Worm (Caenorhabditis elegans) whole organism, L4 larva: ENCODE results near the gene Y5F2A.4.

ENCODE experiments used
- F44E2.7 ChIP-seq: fragments of 200-800 bp; sonication (Bioruptor generic); IDR thresholded peaks from 2 replicates; pipeline ENCODE4 v2.1.2; 2022; ENCODE audit warnings: missing genetic modification characterization, missing compliant biosample characterization
- R02D3.7 ChIP-seq: fragments of 150-350 bp; sonication (generic microtip); optimal IDR thresholded peaks from 3 replicates; lab custom pipeline; 2014; ENCODE audit warnings: missing biosample characterization, missing genetic modification characterization
- T20F7.1 ChIP-seq: fragments of 200-800 bp; sonication (Bioruptor generic); optimal IDR thresholded peaks from 2 replicates; lab custom pipeline; 2018; ENCODE audit warnings: mild to moderate bottlenecking, missing genetic modification characterization, missing compliant biosample characterization
- Y75B8A.6 ChIP-seq: fragments of 200-800 bp; sonication (Bioruptor generic); IDR thresholded peaks from 2 replicates; pipeline ENCODE4 v1.3.6; 2022; ENCODE audit warnings: missing genetic modification reagents, missing genetic modification characterization, missing compliant biosample characterization
- ZK546.5 ChIP-seq, 2 experiments: sonication (generic microtip); optimal IDR thresholded peaks; 2 replicates each; lab custom pipeline; 2017; ENCODE audit warnings: missing biosample characterization in 2 of 2, missing genetic modification characterization in 2 of 2
- aha-1 ChIP-seq: fragments of 150-350 bp; peaks from one replicate; lab custom pipeline; 2014; ENCODE audit warnings: missing biosample characterization, missing genetic modification characterization
- ama-1 ChIP-seq: fragments of 150-350 bp; optimal IDR thresholded peaks from 2 replicates; lab custom pipeline; 2014; ENCODE audit warnings: inconsistent platforms, mixed read lengths
- arid-1 ChIP-seq: fragments of 200-800 bp; sonication (Bioruptor generic); conservative IDR thresholded peaks from 2 replicates; pipeline ENCODE4 v1.3.6; 2022; ENCODE audit warnings: missing genetic modification reagents, missing genetic modification characterization, missing compliant biosample characterization
- ceh-20 ChIP-seq: fragments of 200-800 bp; sonication (Bioruptor generic); IDR thresholded peaks from 2 replicates; pipeline ENCODE4 v1.3.6; 2022; ENCODE audit warnings: missing genetic modification reagents, missing genetic modification characterization, missing compliant biosample characterization
- ceh-28 ChIP-seq: fragments of 150-350 bp; optimal IDR thresholded peaks from 2 replicates; lab custom pipeline; 2014; ENCODE audit warnings: missing biosample characterization, missing genetic modification reagents, missing genetic modification characterization
- ceh-44 ChIP-seq: fragments of 200-800 bp; sonication (Bioruptor generic); IDR thresholded peaks from 2 replicates; pipeline ENCODE4 v1.3.6; 2022; ENCODE audit warnings: missing genetic modification reagents, missing genetic modification characterization, missing compliant biosample characterization
- cey-2 ChIP-seq: sonication (generic microtip); optimal IDR thresholded peaks from 3 replicates; lab custom pipeline; 2017; ENCODE audit warnings: missing genetic modification characterization, mild to moderate bottlenecking, missing compliant biosample characterization, antibody characterized with exemption, borderline replicate concordance; ENCODE audit not compliant: insufficient read depth
- ctbp-1 ChIP-seq: fragments of 200-800 bp; sonication (Bioruptor generic); IDR thresholded peaks from 2 replicates; pipeline ENCODE4 v1.3.6; 2022; ENCODE audit warnings: missing genetic modification reagents, missing genetic modification characterization, missing compliant biosample characterization
- daf-8 ChIP-seq: fragments of 200-800 bp; sonication (Bioruptor generic); IDR thresholded peaks from 2 replicates; pipeline ENCODE4 v1.3.6; 2022; ENCODE audit warnings: missing genetic modification characterization, missing compliant biosample characterization
- dmd-6 ChIP-seq: fragments of 200-800 bp; sonication (Bioruptor generic); IDR thresholded peaks from 2 replicates; pipeline ENCODE4 v1.3.6; 2022; ENCODE audit warnings: missing genetic modification reagents, missing genetic modification characterization, missing compliant biosample characterization
- dpl-1 ChIP-seq: fragments of 150-350 bp; optimal IDR thresholded peaks from 2 replicates; lab custom pipeline; 2014; ENCODE audit warnings: missing biosample characterization, missing genetic modification reagents, missing genetic modification characterization
- fos-1 ChIP-seq: fragments of 150-350 bp; optimal IDR thresholded peaks from 2 replicates; lab custom pipeline; 2014; ENCODE audit warnings: missing biosample characterization, missing genetic modification characterization
- hif-1 ChIP-seq, 2 experiments: sonication (generic microtip); optimal IDR thresholded peaks; 2 replicates each; lab custom pipeline; 2016 to 2017; ENCODE audit warnings: missing compliant biosample characterization in 2 of 2, missing genetic modification characterization in 2 of 2, missing genetic modification reagents in 2 of 2, missing genotype in 2 of 2, mild to moderate bottlenecking in 1 of 2
- hlh-11 ChIP-seq: fragments of 200-800 bp; sonication (Bioruptor generic); optimal IDR thresholded peaks from 2 replicates; lab custom pipeline; 2018; ENCODE audit warnings: mild to moderate bottlenecking, missing genetic modification characterization, missing compliant biosample characterization
- hmg-1.1 ChIP-seq: fragments of 200-800 bp; sonication (Bioruptor generic); IDR thresholded peaks from 2 replicates; pipeline ENCODE4 v1.3.6; 2022; ENCODE audit warnings: missing genetic modification reagents, missing genetic modification characterization, missing compliant biosample characterization
- jun-1 ChIP-seq: fragments of 150-350 bp; optimal IDR thresholded peaks from 2 replicates; lab custom pipeline; 2014; ENCODE audit warnings: missing biosample characterization, missing genetic modification reagents, missing genetic modification characterization
- lin-1 ChIP-seq: fragments of 200-800 bp; sonication (Bioruptor generic); IDR thresholded peaks from 2 replicates; pipeline ENCODE4 v1.3.6; 2022; ENCODE audit warnings: missing genetic modification reagents, missing genetic modification characterization, missing compliant biosample characterization
- lin-13 ChIP-seq: fragments of 150-350 bp; optimal IDR thresholded peaks from 2 replicates; lab custom pipeline; 2014; ENCODE audit warnings: missing biosample characterization, missing genetic modification reagents, missing genetic modification characterization
- lin-15B ChIP-seq: fragments of 150-350 bp; sonication (generic microtip); optimal IDR thresholded peaks from 3 replicates; lab custom pipeline; 2014; ENCODE audit warnings: missing biosample characterization, missing genetic modification characterization
- lsy-2 ChIP-seq, 2 experiments: fragments of 150-350 bp in 1 of 2; sonication (generic microtip) in 1 of 2; optimal IDR thresholded peaks; 2 replicates each; lab custom pipeline; 2014 to 2017; ENCODE audit warnings: missing biosample characterization in 2 of 2, missing genetic modification characterization in 2 of 2
- mdl-1 ChIP-seq, 2 experiments: fragments of 150-350 bp in 1 of 2; sonication (generic microtip) in 1 of 2; optimal IDR thresholded peaks; 2 replicates each; lab custom pipeline; 2014 to 2017; ENCODE audit warnings: missing biosample characterization in 2 of 2, missing genetic modification characterization in 2 of 2
- nhr-102 ChIP-seq: sonication (generic microtip); optimal IDR thresholded peaks from 2 replicates; lab custom pipeline; 2016; ENCODE audit warnings: mild to moderate bottlenecking, missing genetic modification characterization, moderate library complexity, missing compliant biosample characterization
- nhr-11 ChIP-seq: fragments of 150-350 bp; optimal IDR thresholded peaks from 2 replicates; lab custom pipeline; 2014; ENCODE audit warnings: missing biosample characterization, missing genetic modification characterization
- nhr-28 ChIP-seq: fragments of 150-350 bp; optimal IDR thresholded peaks from 2 replicates; lab custom pipeline; 2014; ENCODE audit warnings: missing biosample characterization, missing genetic modification characterization
- nhr-41 ChIP-seq: fragments of 200-800 bp; sonication (Bioruptor generic); IDR thresholded peaks from 2 replicates; pipeline ENCODE4 v1.3.6; 2022; ENCODE audit warnings: missing genetic modification reagents, missing genetic modification characterization, missing compliant biosample characterization
- nhr-42 ChIP-seq: fragments of 200-800 bp; sonication (Bioruptor generic); IDR thresholded peaks from 2 replicates; pipeline ENCODE4 v1.3.6; 2022; ENCODE audit warnings: missing genetic modification characterization, missing compliant biosample characterization
- nhr-6 ChIP-seq: fragments of 150-350 bp; optimal IDR thresholded peaks from 2 replicates; lab custom pipeline; 2014; ENCODE audit warnings: missing biosample characterization, missing genetic modification characterization
- nhr-76 ChIP-seq: fragments of 150-350 bp; optimal IDR thresholded peaks from 2 replicates; lab custom pipeline; 2014; ENCODE audit warnings: missing biosample characterization, missing genetic modification characterization
- php-3 ChIP-seq: fragments of 200-800 bp; sonication (Bioruptor generic); IDR thresholded peaks from 2 replicates; pipeline ENCODE4 v1.3.6; 2022; ENCODE audit warnings: missing genetic modification reagents, missing genetic modification characterization, missing compliant biosample characterization
- pqm-1 ChIP-seq: sonication (generic microtip); optimal IDR thresholded peaks from 2 replicates; lab custom pipeline; 2017; ENCODE audit warnings: missing biosample characterization, missing genetic modification characterization
- saeg-2 ChIP-seq: fragments of 200-800 bp; sonication (Bioruptor generic); IDR thresholded peaks from 2 replicates; pipeline ENCODE4 v1.3.6; 2022; ENCODE audit warnings: missing genetic modification reagents, missing genetic modification characterization, missing compliant biosample characterization
- set-16 ChIP-seq: fragments of 200-800 bp; sonication (Bioruptor generic); IDR thresholded peaks from 2 replicates; pipeline ENCODE4 v1.3.6; 2022; ENCODE audit warnings: missing genetic modification reagents, missing genetic modification characterization, missing compliant biosample characterization
- skn-1 ChIP-seq: fragments of 150-350 bp; optimal IDR thresholded peaks from 2 replicates; lab custom pipeline; 2014; ENCODE audit warnings: missing biosample characterization, missing genetic modification characterization
- snpc-1.2 ChIP-seq: fragments of 200-800 bp; sonication (Bioruptor generic); IDR thresholded peaks from 2 replicates; pipeline ENCODE4 v1.3.6; 2022; ENCODE audit warnings: missing genetic modification reagents, missing genetic modification characterization, missing compliant biosample characterization
- spr-3 ChIP-seq: fragments of 200-800 bp; sonication (Bioruptor generic); optimal IDR thresholded peaks from 2 replicates; lab custom pipeline; 2018; ENCODE audit warnings: mild to moderate bottlenecking, missing genetic modification characterization, missing compliant biosample characterization
- tra-1 ChIP-seq: fragments of 200-800 bp; sonication (Bioruptor generic); IDR thresholded peaks from 2 replicates; pipeline ENCODE4 v1.3.6; 2022; ENCODE audit warnings: missing genetic modification reagents, missing genetic modification characterization, missing compliant biosample characterization
- unc-62 ChIP-seq, 3 experiments: fragments of 150-350 bp in 1 of 3; sonication (generic microtip); optimal IDR thresholded peaks in 2 of 3; peaks in 1 of 3; 1 replicate in 1 of 3; 2 replicates in 2 of 3; lab custom pipeline; 2014 to 2017; ENCODE audit warnings: missing biosample characterization in 3 of 3, missing genetic modification characterization in 3 of 3, missing genetic modification reagents in 3 of 3, missing genotype in 1 of 3
- vab-7 ChIP-seq: fragments of 200-800 bp; sonication (Bioruptor generic); IDR thresholded peaks from 2 replicates; pipeline ENCODE4 v1.3.6; 2022; ENCODE audit warnings: missing genetic modification reagents, missing genetic modification characterization, missing compliant biosample characterization
- zfp-2 ChIP-seq: sonication (generic microtip); optimal IDR thresholded peaks from 2 replicates; lab custom pipeline; 2016; ENCODE audit warnings: mild to moderate bottlenecking, missing genetic modification characterization, missing compliant biosample characterization
- zip-2 ChIP-seq: fragments of 150-350 bp; optimal IDR thresholded peaks from 2 replicates; lab custom pipeline; 2014; ENCODE audit warnings: missing biosample characterization, missing genetic modification characterization
- ztf-7 ChIP-seq: fragments of 150-350 bp; optimal IDR thresholded peaks from 2 replicates; lab custom pipeline; 2014; ENCODE audit warnings: missing biosample characterization, missing genetic modification characterization

Y5F2A.4 gene

ce11 chrIV:11078482-11078881, at the start of gene Y5F2A.4:
TSS of gene Y5F2A.4 (minus strand) at chrIV:11078582.
- no peak for TF ChIP-seq nhr-41 (GFP tag; lab: Robert Waterston, UW)
- no peak for TF ChIP-seq cey-2 (tag; lab: Kevin White, UChicago)
- TF ChIP-seq ctbp-1 (GFP tag; lab: Robert Waterston, UW): no peak
- TF ChIP-seq, all 104 proteins: peak for 0

- TF ChIP-seq aha-1 (tag; lab: Kevin White, UChicago): no peak
- 0 out of 2 replicates have a peak, but pooled peaks have one; percentile 6 for TF ChIP-seq set-16
- peak in 1 of 2 experiments; percentile 92 for TF ChIP-seq unc-62 (GFP tag; optimal IDR thresholded peaks at IDR 0.05 in 1 of 2; lab: Kevin White, UChicago)
- no peak for TF ChIP-seq unc-62 (tag; optimal IDR thresholded peaks at IDR 0.05; lab: Kevin White, UChicago)
These were observed 47.6 kb upstream of the Y5F2A.4 start for ce11 chrIV:11126028-11126427.

ce11 chrIV:11126004-11126027, 47.4 kb upstream of the Y5F2A.4 start, which contains the start of gene swsn-4:
TSS of gene swsn-4 (plus strand) at chrIV:11126024.
- TF ChIP-seq mdl-1 (tag; optimal IDR thresholded peaks at IDR 0.05; lab: Kevin White, UChicago) (no peak), daf-8 (GFP tag; lab: Robert Waterston, UW) (no peak), Y75B8A.6 (GFP tag; lab: Robert Waterston, UW) (no peak), fos-1 (tag; lab: Kevin White, UChicago) (no peak), skn-1 (tag; lab: Kevin White, UChicago) (no peak), R02D3.7 (no peak), ceh-44 (no peak), hlh-11 (tag; lab: Kevin White, UChicago) (no peak), nhr-41 (GFP tag; lab: Robert Waterston, UW) (no peak), saeg-2 (GFP tag; lab: Robert Waterston, UW) (no peak), zfp-2 (no peak), zip-2 (tag; lab: Kevin White, UChicago) (no peak), nhr-6 (tag; lab: Kevin White, UChicago) (no peak), hif-1 (tag; optimal IDR thresholded peaks at IDR 0.05; lab: Kevin White, UChicago) (no peak), dpl-1 (no peak), ZK546.5 (tag; optimal IDR thresholded peaks at IDR 0.05; lab: Kevin White, UChicago) (no peak), ama-1 (lab: Kevin White, UChicago) (no peak), arid-1 (GFP tag; lab: Robert Waterston, UW) (no peak)

DNA sequence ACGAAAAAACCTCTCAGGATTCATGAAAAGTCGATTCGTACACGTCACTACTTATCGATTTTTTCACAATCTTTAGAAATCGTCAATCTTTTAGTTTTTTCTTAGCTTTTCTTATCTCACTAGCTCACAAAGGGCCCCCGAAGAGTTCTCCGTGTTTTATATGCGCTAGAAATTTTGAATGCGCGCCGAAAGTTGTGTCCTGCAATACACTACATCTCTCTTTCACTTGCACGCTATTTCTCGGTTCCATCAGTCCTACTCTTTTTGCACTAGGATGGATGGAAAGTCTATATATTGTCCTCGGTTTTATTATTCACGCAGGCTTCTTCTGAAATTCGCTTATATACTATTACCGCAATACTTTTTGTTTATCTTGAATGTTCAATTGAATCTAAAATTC, 47.2 kb upstream of the Y5F2A.4 start:
- TF ChIP-seq unc-62 (GFP tag; optimal IDR thresholded peaks at IDR 0.05 in 1 of 2; lab: Kevin White, UChicago) (peak in 1 of 2 experiments; percentile 33), unc-62 (tag; optimal IDR thresholded peaks at IDR 0.05; lab: Kevin White, UChicago) (no peak), ceh-20 (GFP tag; lab: Robert Waterston, UW) (no peak), dpl-1 (peak; percentile 73), lin-1 (GFP tag; lab: Robert Waterston, UW) (no peak), nhr-76 (tag; lab: Kevin White, UChicago) (no peak), php-3 (GFP tag; lab: Robert Waterston, UW) (no peak), tra-1 (GFP tag; lab: Robert Waterston, UW) (no peak), nhr-28 (peak; percentile 15), nhr-42 (no peak), lin-15B (tag; lab: Kevin White, UChicago) (no peak)

DNA sequence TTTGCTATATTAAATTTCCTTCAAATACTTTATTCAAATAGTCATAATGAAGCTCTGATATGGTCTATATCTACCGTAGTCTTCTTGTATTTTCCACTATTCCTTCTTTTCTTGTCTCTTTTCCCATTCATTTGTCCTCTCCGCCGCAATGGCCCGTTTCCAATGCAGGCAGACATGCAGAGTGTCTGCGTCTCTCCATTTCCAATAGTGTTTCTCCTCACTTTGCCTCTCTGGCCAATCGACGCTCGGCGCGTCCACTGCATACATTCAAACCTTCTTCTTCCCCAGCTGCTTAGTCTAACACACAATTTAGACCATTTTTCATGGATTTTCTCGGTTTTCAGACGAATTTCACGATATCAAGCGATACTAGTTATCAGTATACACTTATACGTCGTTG, 46.8 kb upstream of the Y5F2A.4 start:
- TF ChIP-seq snpc-1.2 (GFP tag; lab: Robert Waterston, UW) (no peak), hmg-1.1 (GFP tag; lab: Robert Waterston, UW) (peak; percentile 67), pqm-1 (tag; lab: Kevin White, UChicago) (no peak), lsy-2 (tag; optimal IDR thresholded peaks at IDR 0.05; lab: Kevin White, UChicago) (peak in 1 of 2 experiments; percentile 70), ztf-7 (no peak), spr-3 (GFP tag; lab: Kevin White, UChicago) (no peak), nhr-102 (tag; lab: Kevin White, UChicago) (no peak), F44E2.7 (GFP tag; lab: Robert Waterston, UW) (no peak), T20F7.1 (GFP tag; lab: Kevin White, UChicago) (no peak), ZK546.5 (tag; optimal IDR thresholded peaks at IDR 0.05; lab: Kevin White, UChicago) (no peak), nhr-76 (tag; lab: Kevin White, UChicago) (no peak), aha-1 (tag; lab: Kevin White, UChicago) (peak; percentile 74), Y75B8A.6 (GFP tag; lab: Robert Waterston, UW) (no peak), jun-1 (tag; lab: Kevin White, UChicago) (no peak), lin-13 (no peak), nhr-11 (tag; lab: Kevin White, UChicago) (no peak), dmd-6 (GFP tag; lab: Robert Waterston, UW) (no peak), vab-7 (no peak), zip-2 (tag; lab: Kevin White, UChicago) (no peak), hlh-11 (tag; lab: Kevin White, UChicago) (peak; percentile 39), ceh-28 (tag; lab: Kevin White, UChicago) (no peak)
